Fruit fly (Drosophila melanogaster): ENCODE data around the gene CG34134.

dm6 chr2L:8161994-8162306 is 28.6 kb downstream of the CG34134 start:
- TF ChIP-seq CG14711 (tag; optimal IDR thresholded peaks at IDR 0.05) (no peak), CG5204 (GFP tag; optimal IDR thresholded peaks at IDR 0.05) (no peak), kay (GFP tag; ENCODE audit: borderline replicate concordance) (no peak), ovo (GFP tag; optimal IDR thresholded peaks at IDR 0.05) (no peak), Crg-1 (GFP tag; optimal IDR thresholded peaks at IDR 0.05) (no peak), CG7101 (tag; optimal IDR thresholded peaks at IDR 0.05) (no peak), Hr96 (GFP tag; optimal IDR thresholded peaks at IDR 0.05) (no peak), Clk (GFP tag; optimal IDR thresholded peaks at IDR 0.05) (no peak)

Data from whole organism, adult.